Worm (Caenorhabditis elegans) whole organism, L4 larva: Measurements from ENCODE around the gene let-805.

ENCODE experiments used
- nhr-48 ChIP-seq: sonication (generic microtip); optimal IDR thresholded peaks from 2 replicates; lab custom pipeline; 2016; ENCODE audit warnings: mild to moderate bottlenecking, missing genetic modification characterization, missing compliant biosample characterization
- tra-1 ChIP-seq: fragments of 200-800 bp; sonication (Bioruptor generic); IDR thresholded peaks from 2 replicates; pipeline ENCODE4 v1.3.6; 2022; ENCODE audit warnings: missing genetic modification reagents, missing genetic modification characterization, missing compliant biosample characterization

ce11 chrIII:2622870-2623269 lies 35.0 kb upstream of the let-805 start, which contains the start of gene Y71H2B.2:
- TF ChIP-seq tra-1 (GFP tag; lab: Robert Waterston, UW) (no peak), nhr-48 (no peak)
